Fruit fly (Drosophila melanogaster) whole organism, embryonic: ENCODE results near the gene RpS9.

Experiments used
- CG12155 ChIP-seq: fragments of 200-800 bp; sonication (Bioruptor generic); optimal IDR thresholded peaks from 3 replicates; lab custom pipeline; 2016; ENCODE audit warnings: missing biosample characterization, missing genetic modification characterization
- CG12219 ChIP-seq: fragments of 200-800 bp; sonication (Bioruptor generic); optimal IDR thresholded peaks from 3 replicates; lab custom pipeline; 2018; ENCODE audit warnings: missing biosample characterization, mild to moderate bottlenecking, missing genetic modification characterization
- CG1233 ChIP-seq: fragments of 200-800 bp; sonication (Bioruptor generic); optimal IDR thresholded peaks from 4 replicates; lab custom pipeline; 2018; ENCODE audit warnings: missing biosample characterization, mild to moderate bottlenecking, missing genetic modification characterization
- CG12769 ChIP-seq: fragments of 200-800 bp; sonication (Bioruptor generic); optimal IDR thresholded peaks from 2 replicates; lab custom pipeline; 2019; ENCODE audit warnings: missing biosample characterization, mild to moderate bottlenecking, missing genetic modification characterization, moderate library complexity
- CG13123 ChIP-seq: fragments of 200-800 bp; sonication (Bioruptor generic); optimal IDR thresholded peaks from 2 replicates; lab custom pipeline; 2016; ENCODE audit warnings: missing biosample characterization, missing genetic modification characterization
- CG13775 ChIP-seq: fragments of 200-800 bp; sonication (Bioruptor generic); optimal IDR thresholded peaks from 3 replicates; lab custom pipeline; 2017; ENCODE audit warnings: missing biosample characterization, mild to moderate bottlenecking, missing genetic modification characterization
- CG15479 ChIP-seq: fragments of 200-800 bp; sonication (Bioruptor generic); optimal IDR thresholded peaks from 3 replicates; lab custom pipeline; 2019; ENCODE audit warnings: missing biosample characterization, mild to moderate bottlenecking, missing genetic modification characterization, moderate library complexity
- CG15601 ChIP-seq: fragments of 200-800 bp; sonication (Bioruptor generic); optimal IDR thresholded peaks from 3 replicates; lab custom pipeline; 2019; ENCODE audit warnings: missing biosample characterization, mild to moderate bottlenecking, missing genetic modification characterization, moderate library complexity
- CG31365 ChIP-seq: fragments of 200-800 bp; sonication (Bioruptor generic); optimal IDR thresholded peaks from 2 replicates; lab custom pipeline; 2018; ENCODE audit warnings: missing biosample characterization, mild to moderate bottlenecking, missing genetic modification characterization
- CG31388 ChIP-seq: fragments of 200-800 bp; sonication (Bioruptor generic); optimal IDR thresholded peaks from 2 replicates; lab custom pipeline; 2016; ENCODE audit warnings: missing biosample characterization, missing genetic modification characterization
- CG3163 ChIP-seq: fragments of 200-800 bp; sonication (Bioruptor generic); optimal IDR thresholded peaks from 3 replicates; lab custom pipeline; 2016; ENCODE audit warnings: missing biosample characterization, missing genetic modification characterization
- CG32767 ChIP-seq: fragments of 200-800 bp; sonication (Bioruptor generic); IDR thresholded peaks from 2 replicates; pipeline ENCODE4 v1.3.6; 2022; ENCODE audit warnings: missing biosample characterization, missing genetic modification characterization
- CG4360 ChIP-seq: fragments of 200-800 bp; sonication (Bioruptor generic); IDR thresholded peaks from 2 replicates; pipeline ENCODE4 v1.3.6; 2022; ENCODE audit warnings: missing biosample characterization, missing genetic modification characterization
- CG4820 ChIP-seq: fragments of 200-800 bp; sonication (Bioruptor generic); optimal IDR thresholded peaks from 3 replicates; lab custom pipeline; 2016; ENCODE audit warnings: missing biosample characterization, missing genetic modification characterization
- CG6254 ChIP-seq: fragments of 200-800 bp; sonication (Bioruptor generic); optimal IDR thresholded peaks from 3 replicates; lab custom pipeline; 2017; ENCODE audit warnings: mild to moderate bottlenecking, missing biosample characterization, missing genetic modification reagents, missing genetic modification characterization
- CG6654 ChIP-seq: fragments of 200-800 bp; sonication (Bioruptor generic); optimal IDR thresholded peaks from 2 replicates; lab custom pipeline; 2017; ENCODE audit warnings: missing biosample characterization, mild to moderate bottlenecking, missing genetic modification characterization
- CG8478 ChIP-seq: fragments of >200 bp; optimal IDR thresholded peaks from 2 replicates; lab custom pipeline; 2018
- CG8924 ChIP-seq: fragments of 200-800 bp; optimal IDR thresholded peaks from 3 replicates; lab custom pipeline; 2019; ENCODE audit warnings: missing biosample characterization, mild to moderate bottlenecking, missing genetic modification characterization, moderate library complexity
- Deaf1 ChIP-seq: fragments of 200-800 bp; optimal IDR thresholded peaks from 3 replicates; lab custom pipeline; 2019; ENCODE audit warnings: missing biosample characterization, mild to moderate bottlenecking, missing genetic modification characterization, moderate library complexity
- Dfd ChIP-seq, 2 experiments: fragments of >200 bp; optimal IDR thresholded peaks; 2 replicates each; lab custom pipeline; 2017; ENCODE audit warnings: missing biosample characterization in 2 of 2, missing genetic modification characterization in 2 of 2
- Ets65A ChIP-seq: fragments of 200-800 bp; sonication (Bioruptor generic); peaks from one replicate; lab custom pipeline; 2016; ENCODE audit warnings: missing biosample characterization, missing genetic modification characterization
- GATAe ChIP-seq: fragments of 200-800 bp; sonication (Bioruptor generic); conservative IDR thresholded peaks from 2 replicates; pipeline ENCODE4 v1.3.6; 2022; ENCODE audit warnings: missing biosample characterization, missing genetic modification characterization
- Gug ChIP-seq: fragments of 200-800 bp; sonication (Bioruptor generic); IDR thresholded peaks from 4 replicates; pipeline ENCODE4 v1.3.6; 2022; ENCODE audit warnings: missing biosample characterization, missing genetic modification characterization
- HLH4C ChIP-seq: fragments of 200-800 bp; sonication (Bioruptor generic); IDR thresholded peaks from 3 replicates; pipeline ENCODE4 v1.3.6; 2022; ENCODE audit warnings: missing biosample characterization, missing genetic modification characterization; ENCODE audit not compliant: partially characterized antibody
- HmgD ChIP-seq: fragments of 200-800 bp; sonication (Bioruptor generic); optimal IDR thresholded peaks from 3 replicates; lab custom pipeline; 2016; ENCODE audit warnings: missing biosample characterization, missing genetic modification characterization
- Hmr ChIP-seq: fragments of 200-800 bp; sonication (Bioruptor generic); optimal IDR thresholded peaks from 3 replicates; lab custom pipeline; 2017; ENCODE audit warnings: mild to moderate bottlenecking, missing biosample characterization, missing genetic modification reagents, missing genetic modification characterization
- Med ChIP-seq: fragments of 200-800 bp; sonication (Bioruptor generic); peaks from one replicate; lab custom pipeline; 2016; ENCODE audit warnings: missing biosample characterization, missing genetic modification characterization, mild to moderate bottlenecking, inconsistent platforms, moderate library complexity
- Meics ChIP-seq: fragments of 200-800 bp; sonication (Bioruptor generic); optimal IDR thresholded peaks from 2 replicates; lab custom pipeline; 2017; ENCODE audit warnings: missing biosample characterization, mild to moderate bottlenecking, missing genetic modification characterization
- Nf-YA ChIP-seq: fragments of 200-800 bp; sonication (Bioruptor generic); IDR thresholded peaks from 2 replicates; pipeline ENCODE4 v1.3.6; 2022; ENCODE audit warnings: missing biosample characterization, missing genetic modification characterization
- Nf-YB ChIP-seq: fragments of 200-800 bp; sonication (Bioruptor generic); optimal IDR thresholded peaks from 3 replicates; lab custom pipeline; 2019; ENCODE audit warnings: missing biosample characterization, mild to moderate bottlenecking, missing genetic modification characterization, moderate library complexity
- Scr ChIP-seq: fragments of 200-800 bp; sonication (Bioruptor generic); IDR thresholded peaks from 2 replicates; pipeline ENCODE4 v1.3.6; 2022; ENCODE audit warnings: missing biosample characterization, missing genetic modification characterization; ENCODE audit not compliant: partially characterized antibody
- Sry-δ ChIP-seq: fragments of 200-800 bp; sonication (Bioruptor generic); optimal IDR thresholded peaks from 2 replicates; lab custom pipeline; 2016; ENCODE audit warnings: missing biosample characterization, missing genetic modification characterization
- Trl ChIP-seq, 3 experiments: fragments of >200 bp in 2 of 3; fragments of 200-800 bp in 1 of 3; sonication (Bioruptor generic) in 1 of 3; optimal IDR thresholded peaks; 2 replicates in 1 of 3; 3 replicates in 2 of 3; lab custom pipeline; 2016 to 2017; ENCODE audit warnings: missing biosample characterization in 1 of 3, missing genetic modification characterization in 1 of 3
- Usf ChIP-seq: fragments of 200-800 bp; sonication (Bioruptor generic); optimal IDR thresholded peaks from 2 replicates; lab custom pipeline; 2017; ENCODE audit warnings: missing genotype, missing biosample characterization, missing genetic modification characterization
- bcd ChIP-seq: fragments of 200-800 bp; sonication (Bioruptor generic); optimal IDR thresholded peaks from 2 replicates; lab custom pipeline; 2017; ENCODE audit warnings: missing biosample characterization, mild to moderate bottlenecking, missing genetic modification characterization
- dimm ChIP-seq: fragments of 200-800 bp; sonication (Bioruptor generic); IDR thresholded peaks from 2 replicates; pipeline ENCODE4 v1.3.6; 2022; ENCODE audit warnings: missing biosample characterization, missing genetic modification characterization
- eve ChIP-seq, 2 experiments: fragments of >200 bp; optimal IDR thresholded peaks; 2 replicates each; lab custom pipeline; 2017; ENCODE audit warnings: missing biosample characterization in 2 of 2, missing genetic modification characterization in 2 of 2
- gem ChIP-seq: fragments of 200-800 bp; sonication (Bioruptor generic); optimal IDR thresholded peaks from 2 replicates; lab custom pipeline; 2019; ENCODE audit warnings: missing biosample characterization, mild to moderate bottlenecking, missing genetic modification characterization, moderate library complexity
- ham ChIP-seq: fragments of 200-800 bp; sonication (Bioruptor generic); IDR thresholded peaks from 2 replicates; pipeline ENCODE4 v1.3.6; 2022; ENCODE audit warnings: missing biosample characterization, missing genetic modification characterization
- insv ChIP-seq, 2 experiments: fragments of 200-800 bp; sonication (Bioruptor generic); optimal IDR thresholded peaks; 3 replicates each; lab custom pipeline; 2016 to 2018; ENCODE audit warnings: missing biosample characterization in 2 of 2, missing genetic modification characterization in 2 of 2
- maf-S ChIP-seq: fragments of 200-800 bp; sonication (Bioruptor generic); optimal IDR thresholded peaks from 2 replicates; lab custom pipeline; 2016; ENCODE audit warnings: missing biosample characterization, missing genetic modification characterization
- otp ChIP-seq: fragments of 200-800 bp; sonication (Bioruptor generic); IDR thresholded peaks from 3 replicates; pipeline ENCODE4, ENCODE4 v1.3.6; 2022; ENCODE audit warnings: missing biosample characterization, missing genetic modification characterization
- repo ChIP-seq: fragments of 200-800 bp; sonication (Bioruptor generic); optimal IDR thresholded peaks from 2 replicates; lab custom pipeline; 2016; ENCODE audit warnings: missing biosample characterization, missing genetic modification characterization
- tup ChIP-seq: fragments of 200-800 bp; sonication (Bioruptor generic); optimal IDR thresholded peaks from 2 replicates; lab custom pipeline; 2016; ENCODE audit warnings: missing biosample characterization, mild to moderate bottlenecking, missing genetic modification characterization, moderate library complexity
- unc-4 ChIP-seq: fragments of 200-800 bp; sonication (Bioruptor generic); IDR thresholded peaks from 2 replicates; pipeline ENCODE4 v1.3.6; 2022; ENCODE audit warnings: missing biosample characterization, missing genetic modification characterization; ENCODE audit not compliant: partially characterized antibody
- wor ChIP-seq: fragments of 200-800 bp; sonication (Bioruptor generic); IDR thresholded peaks from 2 replicates; pipeline ENCODE4 v1.3.6; 2022; ENCODE audit warnings: missing biosample characterization, missing genetic modification characterization

Gene RpS9

DNA sequence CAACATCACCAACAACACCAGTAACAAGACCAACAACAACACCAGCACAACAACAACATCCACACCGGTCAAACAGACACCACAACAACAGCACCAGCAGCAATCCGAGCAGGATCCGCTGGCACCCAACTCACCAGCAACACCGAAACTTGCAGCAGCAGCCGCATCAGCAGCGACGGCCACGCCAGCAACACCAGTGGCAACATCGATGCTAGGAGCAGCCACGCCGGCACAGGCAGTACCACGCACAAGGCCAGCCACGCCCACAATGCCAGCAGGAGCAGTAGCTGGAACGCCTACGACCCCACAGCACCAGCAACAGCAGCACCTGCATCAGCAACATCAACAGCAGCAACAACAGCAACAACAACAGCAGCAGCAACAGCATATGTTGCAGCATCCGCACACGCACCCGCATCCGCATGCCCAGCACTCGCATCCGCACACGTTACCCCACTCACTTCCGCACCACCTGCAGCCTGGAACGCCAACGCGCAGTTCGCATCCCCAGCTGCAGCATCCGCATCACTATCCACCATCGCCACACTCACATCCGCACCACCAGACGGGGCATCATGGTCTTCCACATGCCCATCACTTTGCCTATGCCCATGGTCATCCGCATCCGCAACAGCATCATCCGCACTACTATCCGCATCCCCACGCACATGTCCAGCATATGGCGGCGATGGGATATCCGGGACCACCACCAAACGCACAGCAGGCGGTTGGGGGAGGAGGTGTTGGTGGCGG lies 40.0 kb downstream of the RpS9 start:
- TF ChIP-seq CG8924 (tag; lab: Kevin White, UChicago) (no peak), CG31388 (GFP tag; lab: Kevin White, UChicago) (no peak), repo (GFP tag; lab: Kevin White, UChicago) (no peak), CG15479 (GFP tag; lab: Kevin White, UChicago) (no peak), bcd (no peak), Deaf1 (tag; lab: Kevin White, UChicago) (no peak), HLH4C (GFP tag; lab: Robert Waterston, UW) (no peak), CG6654 (GFP tag; lab: Kevin White, UChicago) (no peak), Ets65A (peak; percentile 93), Dfd (GFP tag; optimal IDR thresholded peaks at IDR 0.05; lab: Kevin White, UChicago) (peak in 1 of 2 experiments; percentile 90), Hmr (GFP tag; lab: Kevin White, UChicago) (no peak), Trl (optimal IDR thresholded peaks at IDR 0.05; lab: Kevin White, UChicago) (no peak), Trl (GFP tag; optimal IDR thresholded peaks at IDR 0.05; lab: Kevin White, UChicago) (no peak), GATAe (no peak), CG6254 (GFP tag; lab: Kevin White, UChicago) (no peak), Nf-YB (GFP tag; lab: Kevin White, UChicago) (no peak), CG12769 (tag; lab: Kevin White, UChicago) (no peak), CG4820 (no peak), Nf-YA (GFP tag; lab: Robert Waterston, UW) (no peak), Sry-δ (GFP tag; lab: Kevin White, UChicago) (no peak), Meics (GFP tag; lab: Kevin White, UChicago) (no peak), wor (GFP tag; lab: Robert Waterston, UW) (no peak), CG32767 (no peak), CG1233 (GFP tag; lab: Kevin White, UChicago) (no peak), CG31365 (tag; lab: Kevin White, UChicago) (no peak), CG15601 (tag; lab: Kevin White, UChicago) (no peak), CG12219 (GFP tag; lab: Kevin White, UChicago) (no peak), insv (GFP tag; optimal IDR thresholded peaks at IDR 0.05; lab: Kevin White, UChicago) (no peak), dimm (GFP tag; lab: Robert Waterston, UW) (no peak), otp (GFP tag; lab: Robert Waterston, UW) (no peak), CG12155 (GFP tag; lab: Kevin White, UChicago) (no peak), HmgD (GFP tag; lab: Kevin White, UChicago) (no peak), CG13123 (GFP tag; lab: Kevin White, UChicago) (no peak), CG4360 (GFP tag; lab: Robert Waterston, UW) (peak; percentile 25; the same call in 1 of the 2 replicates), eve (GFP tag; optimal IDR thresholded peaks at IDR 0.05; lab: Kevin White, UChicago) (no peak), Med (GFP tag; lab: Kevin White, UChicago) (peak; percentile 53), Scr (GFP tag; lab: Robert Waterston, UW) (no peak), CG3163 (GFP tag; lab: Kevin White, UChicago) (no peak), CG8478 (peak; percentile 66), tup (GFP tag; lab: Kevin White, UChicago) (no peak), maf-S (GFP tag; lab: Kevin White, UChicago) (no peak), gem (tag; lab: Kevin White, UChicago) (no peak), ham (no peak), Usf (GFP tag; lab: Kevin White, UChicago) (no peak), CG13775 (GFP tag; lab: Kevin White, UChicago) (peak; percentile 83), Gug (GFP tag; lab: Robert Waterston, UW) (no peak), unc-4 (GFP tag; lab: Robert Waterston, UW) (no peak)
- TF ChIP-seq, all 482 proteins: peak for 6
